Worm (Caenorhabditis elegans): ENCODE data around the gene dop-2.

Gene dop-2

DNA sequence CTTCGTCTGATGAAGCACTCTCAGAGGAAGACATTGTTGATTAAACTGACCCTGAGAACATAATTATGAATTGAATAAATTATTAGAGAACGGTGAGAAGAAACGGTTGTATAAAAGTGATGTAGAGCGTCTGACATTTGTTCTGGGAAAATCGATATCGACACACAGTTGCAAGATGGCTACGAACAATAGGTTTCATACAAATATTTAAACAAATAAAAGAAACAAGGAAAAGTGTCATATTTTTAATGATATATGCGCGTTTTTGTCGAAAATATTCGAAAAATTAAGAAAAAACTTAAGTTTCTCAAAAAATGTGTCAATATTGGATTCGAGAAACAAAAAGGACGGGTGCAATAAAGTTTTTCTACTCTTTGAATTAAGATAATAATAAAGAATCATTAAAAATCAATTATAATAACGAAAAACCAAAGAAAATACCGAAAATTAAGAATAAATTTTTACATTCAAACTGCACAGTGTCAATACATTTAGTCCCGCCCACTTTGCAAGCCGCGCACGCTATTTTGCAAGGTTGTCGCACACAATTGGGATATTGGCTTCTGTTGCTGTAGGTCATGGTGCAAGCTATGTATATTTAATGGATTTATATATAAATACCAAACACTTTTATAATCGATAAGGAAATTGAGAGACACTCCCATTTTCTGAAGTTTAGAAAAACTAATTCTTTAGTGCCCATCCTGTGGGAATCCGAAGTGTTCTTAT lies 25.6 kb upstream of the dop-2 start, which contains the start of gene rtfo-1 (continued):
- no peak for TF ChIP-seq sptf-2 (GFP tag; optimal IDR thresholded peaks at IDR 0.05)
- TF ChIP-seq nhr-179 (tag; optimal IDR thresholded peaks at IDR 0.05) = no peak
- no peak for TF ChIP-seq tbp1 (GFP tag; optimal IDR thresholded peaks at IDR 0.05)

DNA sequence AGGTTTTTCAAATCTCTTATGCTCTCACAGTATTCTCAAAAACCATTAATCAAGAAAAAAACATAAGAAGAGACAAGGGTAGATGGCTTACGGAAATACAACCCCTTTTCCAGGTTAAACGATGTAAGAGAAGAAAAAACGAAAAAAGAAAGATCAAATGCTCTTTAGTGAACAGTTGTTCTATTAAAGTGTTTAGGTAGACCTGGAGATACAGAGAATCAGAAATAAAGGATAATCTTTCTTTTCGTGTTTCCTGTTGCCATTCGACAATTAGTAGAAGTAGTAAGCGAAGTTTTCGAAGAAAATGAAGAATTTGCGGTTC lies 25.1 kb upstream of the dop-2 start, which contains the start of gene K09G1.1:
K09G1.1 (plus strand) TSS at position 223 of the 322 bp plus-strand sequence.
- TF ChIP-seq madf-3 (GFP tag; IDR thresholded peaks at IDR 0.05) = no peak
- TF ChIP-seq lin-40 (tag; optimal IDR thresholded peaks at IDR 0.05) = no peak
- TF ChIP-seq xnd-1 (tag; optimal IDR thresholded peaks at IDR 0.05) = no peak
- TF ChIP-seq nfya-2 (GFP tag; IDR thresholded peaks at IDR 0.05) = no peak
- TF ChIP-seq B0261.1 (tag; optimal IDR thresholded peaks at IDR 0.05) = no peak
- no peak for TF ChIP-seq hmg-1.2 (GFP tag; IDR thresholded peaks at IDR 0.05)
- TF ChIP-seq unc-62 (GFP tag; optimal IDR thresholded peaks at IDR 0.05) = no peak
- TF ChIP-seq egl-18 (GFP tag; IDR thresholded peaks at IDR 0.05) = no peak
- TF ChIP-seq atf-7 (tag; optimal IDR thresholded peaks at IDR 0.05) = no peak
- TF ChIP-seq nfyb-1 (GFP tag; IDR thresholded peaks at IDR 0.05) = no peak
- TF ChIP-seq C17E4.6 (GFP tag; IDR thresholded peaks at IDR 0.05) = no peak
- TF ChIP-seq F55B11.4 (tag; optimal IDR thresholded peaks at IDR 0.05; ENCODE audit: borderline replicate concordance, insufficient read depth) = no peak
- TF ChIP-seq sdz-38 (tag; optimal IDR thresholded peaks at IDR 0.05) = no peak
- TF ChIP-seq Y56A3A.18 (GFP tag; IDR thresholded peaks at IDR 0.05) = no peak
- TF ChIP-seq lir-1 (GFP tag; conservative IDR thresholded peaks at IDR 0.05) = no peak
- TF ChIP-seq Y67H2A.10 (GFP tag; conservative IDR thresholded peaks at IDR 0.05) = no peak
- no peak for TF ChIP-seq dpl-1 (GFP tag; optimal IDR thresholded peaks at IDR 0.05)
- no peak for TF ChIP-seq ztf-6 (GFP tag; IDR thresholded peaks at IDR 0.05)
- no peak for TF ChIP-seq aptf-2 (GFP tag; conservative IDR thresholded peaks at IDR 0.05)

DNA sequence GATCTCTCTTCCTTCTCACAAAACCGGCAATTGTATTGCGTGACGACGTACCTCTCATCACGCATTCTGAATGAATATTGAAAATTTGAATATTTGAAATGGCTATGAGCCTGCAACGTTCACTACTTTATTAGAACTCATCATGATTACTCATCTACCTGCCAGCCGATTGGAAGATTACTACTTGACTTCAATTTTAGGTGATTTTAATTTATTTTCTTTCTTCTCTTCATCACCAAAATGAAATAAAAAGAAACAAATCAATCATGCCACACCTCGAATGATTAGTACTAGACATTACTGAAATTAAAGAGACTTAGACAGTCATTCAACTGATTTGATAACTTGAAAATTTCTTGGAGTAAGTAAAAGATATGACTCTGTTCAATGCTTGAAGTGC lies 24.1 kb upstream of the dop-2 start:
- no peak for TF ChIP-seq let-526 (GFP tag; IDR thresholded peaks at IDR 0.05)
- no peak for TF ChIP-seq F33H1.4 (GFP tag; IDR thresholded peaks at IDR 0.05)
- no peak for TF ChIP-seq ekl-4 (GFP tag; IDR thresholded peaks at IDR 0.05)
- TF ChIP-seq mes-4 (tag; optimal IDR thresholded peaks at IDR 0.05) = no peak
- no peak for TF ChIP-seq rcor-1 (GFP tag; IDR thresholded peaks at IDR 0.05)
- no peak for TF ChIP-seq aptf-3 (GFP tag; IDR thresholded peaks at IDR 0.05)
- TF ChIP-seq ceh-40 (GFP tag; IDR thresholded peaks at IDR 0.05) = no peak
- TF ChIP-seq ceh-58 (GFP tag; IDR thresholded peaks at IDR 0.05) = no peak
- no peak for TF ChIP-seq repo-1 (tag; optimal IDR thresholded peaks at IDR 0.05)
- TF ChIP-seq F10E7.11 (tag; optimal IDR thresholded peaks at IDR 0.05) = no peak
- TF ChIP-seq hrde-1 (tag; optimal IDR thresholded peaks at IDR 0.05; ENCODE audit: borderline replicate concordance) = no peak
- no peak for TF ChIP-seq ztf-3 (GFP tag; optimal IDR thresholded peaks at IDR 0.05)
- TF ChIP-seq chd-7 (tag; optimal IDR thresholded peaks at IDR 0.05) = no peak
- no peak for TF ChIP-seq hmg-20 (GFP tag; IDR thresholded peaks at IDR 0.05)

ce11 chrV:9587619-9588018 lies 20.7 kb upstream of the dop-2 start:
- TF ChIP-seq mxl-1 (tag; optimal IDR thresholded peaks at IDR 0.05) = no peak
- TF ChIP-seq madf-8 (GFP tag; conservative IDR thresholded peaks at IDR 0.05) = no peak
- no peak for TF ChIP-seq pha-4 (tag; optimal IDR thresholded peaks at IDR 0.05)
- TF ChIP-seq fkh-3 (tag; optimal IDR thresholded peaks at IDR 0.05) = no peak
- no peak for TF ChIP-seq nhr-80 (tag; optimal IDR thresholded peaks at IDR 0.05)
- no peak for TF ChIP-seq bed-1 (GFP tag; IDR thresholded peaks at IDR 0.05)
- no peak for TF ChIP-seq hmg-1.2 (GFP tag; IDR thresholded peaks at IDR 0.05)
- no peak for TF ChIP-seq zfh-2 (GFP tag; conservative IDR thresholded peaks at IDR 0.05)
- TF ChIP-seq nhr-27 (tag; optimal IDR thresholded peaks at IDR 0.05) = no peak
- TF ChIP-seq F23B12.7 (tag; optimal IDR thresholded peaks at IDR 0.05; ENCODE audit: insufficient read depth) = no peak
- TF ChIP-seq let-607 (tag; optimal IDR thresholded peaks at IDR 0.05) = no peak
- TF ChIP-seq Y67H2A.10 (GFP tag; conservative IDR thresholded peaks at IDR 0.05) = no peak
- no peak for TF ChIP-seq xnd-1 (tag; optimal IDR thresholded peaks at IDR 0.05)

Measured in whole organism, young adult.